Worm (Caenorhabditis elegans) whole organism, dauer: Measurements from ENCODE around the gene algn-12.

ENCODE experiments used
- unc-62 ChIP-seq: sonication (generic microtip); optimal IDR thresholded peaks from 2 replicates; lab custom pipeline; 2017; ENCODE audit warnings: missing biosample characterization, missing genetic modification reagents, missing genetic modification characterization

Gene algn-12

ce11 chrV:8034811-8035210 is at the start of gene algn-12:
TSS of gene algn-12 (plus strand) at chrV:8035111.
- TF ChIP-seq unc-62 (GFP tag; lab: Kevin White, UChicago): no peak

- TF ChIP-seq unc-62 (GFP tag; lab: Kevin White, UChicago): no peak
Observed at ce11 chrV:7985860-7986259, 49.1 kb upstream of the algn-12 start, which contains the start of gene Y97E10AL.1. TSS of gene Y97E10AL.1 (plus strand) at chrV:7986160.

- TF ChIP-seq unc-62 (GFP tag; lab: Kevin White, UChicago): no peak
Observed at ce11 chrV:7994570-7994969, 40.3 kb upstream of the algn-12 start, which contains the start of gene ceh-76. TSS of gene ceh-76 (minus strand) at chrV:7994670.

ce11 chrV:7995165-7995564 is 39.7 kb upstream of the algn-12 start:
- TF ChIP-seq unc-62 (GFP tag; lab: Kevin White, UChicago): no peak

ce11 chrV:7995878-7996277 is 39.0 kb upstream of the algn-12 start, which contains the start of gene Y97E10AR.2:
TSS of gene Y97E10AR.2 (plus strand) at chrV:7996178.
- TF ChIP-seq unc-62 (GFP tag; lab: Kevin White, UChicago): no peak

- TF ChIP-seq unc-62 (GFP tag; lab: Kevin White, UChicago): no peak
Observed at ce11 chrV:8000929-8001513, 33.9 kb upstream of the algn-12 start, which contains the start of gene Y97E10AR.1. TSS of gene Y97E10AR.1 (plus strand) at chrV:8001463.

- no peak for TF ChIP-seq unc-62 (GFP tag; lab: Kevin White, UChicago)
Observed at ce11 chrV:8005000-8005399, 29.9 kb upstream of the algn-12 start, which contains the start of gene Y97E10AR.8. TSS of gene Y97E10AR.8 (plus strand) at chrV:8005300.

ce11 chrV:8007460-8008292 is 27.2 kb upstream of the algn-12 start, which contains the start of gene Y97E10AR.3:
TSS of gene Y97E10AR.3 (minus strand) at chrV:8007510.
- TF ChIP-seq unc-62 (GFP tag; lab: Kevin White, UChicago): no peak

ce11 chrV:8010103-8010502 is 24.8 kb upstream of the algn-12 start, which contains the start of gene Y97E10AR.4:
TSS of gene Y97E10AR.4 (minus strand) at chrV:8010233.
- no peak for TF ChIP-seq unc-62 (GFP tag; lab: Kevin White, UChicago)

- TF ChIP-seq unc-62 (GFP tag; lab: Kevin White, UChicago): no peak
Observed at ce11 chrV:8010846-8011245, 24.1 kb upstream of the algn-12 start, which contains the start of gene lmtr-2. TSS of gene lmtr-2 (minus strand) at chrV:8011106.

ce11 chrV:8012032-8012431 is 22.9 kb upstream of the algn-12 start, which contains the start of gene rpb-9:
TSS of gene rpb-9 (minus strand) at chrV:8012345.
- no peak for TF ChIP-seq unc-62 (GFP tag; lab: Kevin White, UChicago)

- TF ChIP-seq unc-62 (GFP tag; lab: Kevin White, UChicago): no peak
Observed at ce11 chrV:8013901-8014388, 21.0 kb upstream of the algn-12 start, which contains the start of gene Y97E10AR.6. TSS of gene Y97E10AR.6 (minus strand) at chrV:8013951.

- no peak for TF ChIP-seq unc-62 (GFP tag; lab: Kevin White, UChicago)
Observed at ce11 chrV:8016928-8017327, 18.0 kb upstream of the algn-12 start, which contains the start of gene sptl-2. TSS of gene sptl-2 (plus strand) at chrV:8017207.

ce11 chrV:8017924-8018323 is 17.0 kb upstream of the algn-12 start:
- no peak for TF ChIP-seq unc-62 (GFP tag; lab: Kevin White, UChicago)

- TF ChIP-seq unc-62 (GFP tag; lab: Kevin White, UChicago): no peak
Observed at ce11 chrV:8018919-8019318, 16.0 kb upstream of the algn-12 start.

- no peak for TF ChIP-seq unc-62 (GFP tag; lab: Kevin White, UChicago)
Observed at ce11 chrV:8019783-8020182, 15.1 kb upstream of the algn-12 start.
